Worm (Caenorhabditis elegans) whole organism, late embryonic: Measurements from ENCODE around the gene wrk-1.

Experiments used
- C38D4.7 ChIP-seq: fragments of 200-800 bp; sonication (Bioruptor generic); optimal IDR thresholded peaks from 2 replicates; lab custom pipeline; 2018; ENCODE audit warnings: mild to moderate bottlenecking, missing genetic modification characterization, moderate library complexity, missing compliant biosample characterization
- F13H6.1 ChIP-seq: sonication (generic microtip); optimal IDR thresholded peaks from 2 replicates; lab custom pipeline; 2016; ENCODE audit warnings: missing genetic modification characterization, missing compliant biosample characterization
- K09A11.1 ChIP-seq: sonication (generic microtip); optimal IDR thresholded peaks from 2 replicates; lab custom pipeline; 2017; ENCODE audit warnings: antibody characterized with exemption, mild to moderate bottlenecking, missing genetic modification characterization, missing compliant biosample characterization; ENCODE audit not compliant: insufficient read depth
- T23F11.4 ChIP-seq: fragments of 200-800 bp; sonication (Bioruptor generic); optimal IDR thresholded peaks from 2 replicates; lab custom pipeline; 2018; ENCODE audit warnings: mild to moderate bottlenecking, missing genetic modification characterization, missing compliant biosample characterization
- Y22D7AL.16 ChIP-seq: sonication (generic microtip); optimal IDR thresholded peaks from 2 replicates; lab custom pipeline; 2016; ENCODE audit warnings: missing genetic modification characterization, missing compliant biosample characterization
- ama-1 ChIP-seq: fragments of 150-350 bp; optimal IDR thresholded peaks from 2 replicates; lab custom pipeline; 2014
- ceh-18 ChIP-seq: sonication (generic microtip); optimal IDR thresholded peaks from 2 replicates; lab custom pipeline; 2016; ENCODE audit warnings: missing genetic modification characterization, missing compliant biosample characterization
- ceh-19 ChIP-seq: fragments of 200-800 bp; sonication (Bioruptor generic); optimal IDR thresholded peaks from 2 replicates; lab custom pipeline; 2018; ENCODE audit warnings: mild to moderate bottlenecking, missing genetic modification characterization, missing compliant biosample characterization
- ceh-2 ChIP-seq: sonication (generic microtip); optimal IDR thresholded peaks from 2 replicates; lab custom pipeline; 2016; ENCODE audit warnings: missing genotype, missing genetic modification characterization, missing compliant biosample characterization
- ceh-34 ChIP-seq: sonication (generic microtip); optimal IDR thresholded peaks from 2 replicates; lab custom pipeline; 2016; ENCODE audit warnings: mild to moderate bottlenecking, missing genetic modification characterization, missing compliant biosample characterization
- ceh-48 ChIP-seq: sonication (generic microtip); optimal IDR thresholded peaks from 2 replicates; lab custom pipeline; 2016; ENCODE audit warnings: missing genetic modification characterization, inconsistent platforms, missing compliant biosample characterization
- ceh-9 ChIP-seq: sonication (generic microtip); optimal IDR thresholded peaks from 2 replicates; lab custom pipeline; 2016; ENCODE audit warnings: mild to moderate bottlenecking, missing genetic modification characterization, inconsistent platforms, missing compliant biosample characterization
- dmd-4 ChIP-seq: sonication (generic microtip); optimal IDR thresholded peaks from 2 replicates; lab custom pipeline; 2016; ENCODE audit warnings: borderline replicate concordance, missing genetic modification characterization, missing compliant biosample characterization
- dve-1 ChIP-seq: sonication (generic microtip); optimal IDR thresholded peaks from 2 replicates; lab custom pipeline; 2017; ENCODE audit warnings: antibody characterized with exemption, mild to moderate bottlenecking, missing genetic modification characterization, missing compliant biosample characterization
- elt-2 ChIP-seq: sonication (generic microtip); optimal IDR thresholded peaks from 2 replicates; lab custom pipeline; 2016; ENCODE audit warnings: missing genetic modification reagents, missing genetic modification characterization, missing compliant biosample characterization
- eyg-1 ChIP-seq: sonication (generic microtip); optimal IDR thresholded peaks from 2 replicates; lab custom pipeline; 2016; ENCODE audit warnings: missing genotype, missing genetic modification characterization, missing compliant biosample characterization
- hlh-30 ChIP-seq: sonication (generic microtip); optimal IDR thresholded peaks from 2 replicates; lab custom pipeline; 2017; ENCODE audit warnings: antibody characterized with exemption, missing genetic modification characterization, missing compliant biosample characterization; ENCODE audit not compliant: insufficient read depth
- hlh-6 ChIP-seq: sonication (generic microtip); optimal IDR thresholded peaks from 2 replicates; lab custom pipeline; 2016; ENCODE audit warnings: missing genotype, missing genetic modification characterization, missing compliant biosample characterization
- hlh-8 ChIP-seq: sonication (generic microtip); optimal IDR thresholded peaks from 2 replicates; lab custom pipeline; 2016; ENCODE audit warnings: missing genotype, missing genetic modification characterization, missing compliant biosample characterization
- lim-6 ChIP-seq: sonication (generic microtip); optimal IDR thresholded peaks from 2 replicates; lab custom pipeline; 2016; ENCODE audit warnings: missing genetic modification characterization, missing compliant biosample characterization
- lin-11 ChIP-seq: fragments of 200-800 bp; sonication (Bioruptor generic); optimal IDR thresholded peaks from 2 replicates; lab custom pipeline; 2018; ENCODE audit warnings: mild to moderate bottlenecking, missing genetic modification characterization, missing compliant biosample characterization
- madf-2 ChIP-seq: sonication (generic microtip); optimal IDR thresholded peaks from 2 replicates; lab custom pipeline; 2017; ENCODE audit warnings: missing genetic modification characterization, missing compliant biosample characterization
- mec-3 ChIP-seq: sonication (generic microtip); optimal IDR thresholded peaks from 2 replicates; lab custom pipeline; 2016; ENCODE audit warnings: borderline replicate concordance, missing genetic modification characterization, missing compliant biosample characterization
- nhr-232 ChIP-seq: sonication (generic microtip); optimal IDR thresholded peaks from 2 replicates; lab custom pipeline; 2016; ENCODE audit warnings: missing genetic modification characterization, missing compliant biosample characterization
- pag-3 ChIP-seq: sonication (generic microtip); optimal IDR thresholded peaks from 2 replicates; lab custom pipeline; 2016; ENCODE audit warnings: missing compliant biosample characterization, missing genetic modification characterization, borderline replicate concordance
- pat-9 ChIP-seq: fragments of 200-800 bp; sonication (Bioruptor generic); optimal IDR thresholded peaks from 2 replicates; lab custom pipeline; 2018; ENCODE audit warnings: mild to moderate bottlenecking, missing genetic modification characterization, moderate library complexity, missing compliant biosample characterization
- pha-4 ChIP-seq: fragments of 150-350 bp; optimal IDR thresholded peaks from 2 replicates; lab custom pipeline; 2018; ENCODE audit warnings: missing biosample characterization, missing genetic modification reagents, missing genetic modification characterization
- pros-1 ChIP-seq: fragments of 150-350 bp; optimal IDR thresholded peaks from 2 replicates; lab custom pipeline; 2014; ENCODE audit warnings: missing biosample characterization, missing genetic modification reagents, missing genetic modification characterization
- ref-2 ChIP-seq: sonication (generic microtip); optimal IDR thresholded peaks from 2 replicates; lab custom pipeline; 2016; ENCODE audit warnings: missing genetic modification characterization, missing compliant biosample characterization
- rnt-1 ChIP-seq: sonication (generic microtip); optimal IDR thresholded peaks from 2 replicates; lab custom pipeline; 2016; ENCODE audit warnings: missing genetic modification characterization, missing compliant biosample characterization
- sox-2 ChIP-seq: fragments of 200-800 bp; sonication (Bioruptor generic); IDR thresholded peaks from 2 replicates; pipeline ENCODE4 v1.3.6; 2022; ENCODE audit warnings: missing genetic modification reagents, missing genetic modification characterization, missing compliant biosample characterization
- tbx-2 ChIP-seq: sonication (generic microtip); optimal IDR thresholded peaks from 2 replicates; lab custom pipeline; 2016; ENCODE audit warnings: missing genetic modification characterization, missing compliant biosample characterization
- ttx-3 ChIP-seq: sonication (generic microtip); optimal IDR thresholded peaks from 2 replicates; lab custom pipeline; 2016; ENCODE audit warnings: missing genetic modification reagents, missing genetic modification characterization, missing compliant biosample characterization
- unc-3 ChIP-seq, 2 experiments: fragments of 200-800 bp in 1 of 2; sonication (Bioruptor generic) in 1 of 2; sonication (generic microtip) in 1 of 2; conservative IDR thresholded peaks in 1 of 2; optimal IDR thresholded peaks in 1 of 2; 2 replicates each; pipeline versions ENCODE4 v1.3.6 to Lab custom; 2016 to 2022; ENCODE audit warnings: missing compliant biosample characterization in 2 of 2, missing genetic modification characterization in 2 of 2, missing genetic modification reagents in 1 of 2
- unc-42 ChIP-seq: sonication (generic microtip); optimal IDR thresholded peaks from 2 replicates; lab custom pipeline; 2016; ENCODE audit warnings: missing genotype, missing genetic modification characterization, missing compliant biosample characterization
- unc-86 ChIP-seq: sonication (generic microtip); optimal IDR thresholded peaks from 2 replicates; lab custom pipeline; 2016; ENCODE audit warnings: missing genetic modification characterization, missing compliant biosample characterization
- zip-5 ChIP-seq: sonication (generic microtip); optimal IDR thresholded peaks from 2 replicates; lab custom pipeline; 2016; ENCODE audit warnings: missing genetic modification characterization, missing compliant biosample characterization
- ztf-16 ChIP-seq: sonication (generic microtip); optimal IDR thresholded peaks from 2 replicates; lab custom pipeline; 2017; ENCODE audit warnings: missing genetic modification characterization, missing compliant biosample characterization

wrk-1 gene

DNA sequence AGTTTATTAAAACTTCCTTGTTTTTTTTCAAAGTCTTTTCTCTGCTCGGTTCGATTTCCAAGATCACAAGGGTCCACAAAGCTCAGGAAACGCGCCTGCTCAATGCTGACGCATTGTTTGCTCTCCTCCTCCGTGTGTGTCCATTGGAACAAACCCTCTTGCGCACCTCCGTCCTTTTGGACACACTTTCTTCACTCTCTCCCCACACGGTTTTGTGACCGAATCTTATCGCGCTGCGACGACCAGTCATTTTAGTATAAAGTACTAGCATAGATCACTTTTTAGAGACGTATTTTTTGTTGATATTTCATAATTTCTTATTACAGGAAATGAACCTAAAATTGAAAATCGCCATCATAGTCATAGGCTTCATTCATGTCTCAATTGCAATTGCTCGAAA is 24.2 kb downstream of the wrk-1 start (continued):
- TF ChIP-seq eyg-1 (tag; lab: Kevin White, UChicago), result no peak
- peak; percentile 70 for TF ChIP-seq elt-2 (tag; lab: Kevin White, UChicago)
- TF ChIP-seq ceh-48 (tag; lab: Kevin White, UChicago), result no peak
- no peak for TF ChIP-seq F13H6.1 (tag; lab: Kevin White, UChicago)
- TF ChIP-seq hlh-30, result peak; percentile 58
- TF ChIP-seq zip-5, result no peak
- TF ChIP-seq tbx-2 (tag; lab: Kevin White, UChicago), result peak; percentile 75
- TF ChIP-seq dve-1 (tag; lab: Kevin White, UChicago), result no peak
- no peak for TF ChIP-seq ceh-19
- TF ChIP-seq ama-1 (lab: Kevin White, UChicago), result no peak
- peak; percentile 13 for TF ChIP-seq ceh-2 (tag; lab: Kevin White, UChicago)
- peak; percentile 21 for TF ChIP-seq ceh-34
- peak; percentile 7 for TF ChIP-seq ttx-3 (tag; lab: Kevin White, UChicago)
- TF ChIP-seq Y22D7AL.16 (tag; lab: Kevin White, UChicago), result no peak
- TF ChIP-seq sox-2 (GFP tag; lab: Robert Waterston, UW), result no peak
- TF ChIP-seq pros-1 (tag; lab: Kevin White, UChicago), result no peak
- no peak for TF ChIP-seq T23F11.4
- peak; percentile 1 for TF ChIP-seq ztf-16 (tag; lab: Kevin White, UChicago)
- TF ChIP-seq pha-4 (tag; lab: Kevin White, UChicago), result no peak

DNA sequence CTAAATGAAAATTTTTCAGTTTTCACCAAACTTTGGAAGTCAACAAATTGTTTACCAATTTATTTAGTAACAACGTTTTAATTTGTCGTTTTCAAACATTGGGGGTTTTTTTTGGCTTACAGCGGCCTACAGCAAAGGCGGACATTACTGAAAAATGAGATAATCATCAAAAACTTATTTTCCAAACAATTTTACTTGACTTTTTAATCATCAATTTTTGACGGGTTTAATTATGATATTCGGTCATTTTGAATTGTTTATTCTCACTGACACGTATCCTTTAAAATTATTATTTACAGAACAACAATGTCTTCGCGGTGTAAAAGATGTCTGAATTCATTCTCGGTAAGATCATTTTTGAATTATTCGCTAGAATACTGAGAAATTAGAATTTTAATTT is 24.8 kb downstream of the wrk-1 start, which contains the start of gene F40B5.2:
F40B5.2 (plus strand) TSS at position 301 of the 400 bp plus-strand sequence.
- no peak for TF ChIP-seq lin-11 (tag; lab: Kevin White, UChicago)
- TF ChIP-seq ref-2 (tag; lab: Kevin White, UChicago), result no peak
- TF ChIP-seq dmd-4 (tag; lab: Kevin White, UChicago), result no peak
- no peak for TF ChIP-seq Y22D7AL.16 (tag; lab: Kevin White, UChicago)
- no peak for TF ChIP-seq mec-3
- TF ChIP-seq unc-3 (GFP tag; conservative IDR thresholded peaks at IDR 0.05; lab: Robert Waterston, UW), result no peak
- TF ChIP-seq unc-3 (tag; optimal IDR thresholded peaks at IDR 0.05; lab: Kevin White, UChicago), result no peak
- TF ChIP-seq tbx-2 (tag; lab: Kevin White, UChicago), result no peak
- no peak for TF ChIP-seq nhr-232 (tag; lab: Kevin White, UChicago)
- TF ChIP-seq sox-2 (GFP tag; lab: Robert Waterston, UW), result no peak
- TF ChIP-seq zip-5, result no peak
- TF ChIP-seq K09A11.1 (tag; lab: Kevin White, UChicago), result no peak
- TF ChIP-seq unc-86 (tag; lab: Kevin White, UChicago), result no peak
- TF ChIP-seq dve-1 (tag; lab: Kevin White, UChicago), result no peak
- TF ChIP-seq ceh-9, result no peak
- no peak for TF ChIP-seq madf-2

DNA sequence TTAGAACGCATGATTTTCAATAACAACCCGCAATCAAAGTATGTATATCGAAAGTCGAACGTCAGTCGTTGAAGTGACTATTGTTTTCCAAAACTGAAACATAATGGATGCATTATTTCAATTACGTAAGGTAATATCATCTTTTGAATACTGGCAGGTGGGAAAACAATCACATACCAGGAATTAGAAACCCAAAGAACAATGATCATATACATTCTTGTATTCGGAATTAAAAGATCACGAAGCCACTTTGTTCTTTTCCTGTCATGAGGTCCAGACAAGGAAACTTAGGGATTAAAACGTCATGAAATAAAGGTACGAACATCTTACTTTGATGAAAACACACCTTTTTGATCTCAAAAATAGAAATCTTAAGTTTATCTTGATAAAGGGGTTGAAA is 30.0 kb downstream of the wrk-1 start:
- no peak for TF ChIP-seq madf-2
- no peak for TF ChIP-seq pat-9
- TF ChIP-seq lim-6 (tag; lab: Kevin White, UChicago), result no peak
- TF ChIP-seq unc-42, result no peak
- TF ChIP-seq ama-1 (lab: Kevin White, UChicago), result no peak
- no peak for TF ChIP-seq C38D4.7 (GFP tag; lab: Kevin White, UChicago)
- no peak for TF ChIP-seq ceh-18 (tag; lab: Kevin White, UChicago)
- no peak for TF ChIP-seq ceh-2 (tag; lab: Kevin White, UChicago)
- no peak for TF ChIP-seq tbx-2 (tag; lab: Kevin White, UChicago)
- TF ChIP-seq ttx-3 (tag; lab: Kevin White, UChicago), result no peak
- no peak for TF ChIP-seq hlh-6
- no peak for TF ChIP-seq zip-5
- no peak for TF ChIP-seq eyg-1 (tag; lab: Kevin White, UChicago)
- no peak for TF ChIP-seq hlh-8 (tag; lab: Kevin White, UChicago)
- TF ChIP-seq pag-3 (tag; lab: Kevin White, UChicago), result no peak
- no peak for TF ChIP-seq rnt-1 (tag; lab: Kevin White, UChicago)
